Fruit fly (Drosophila melanogaster) S2 (cell line): ENCODE results near the gene sif.

Experiments used
- CG8478 ChIP-seq: fragments of >200 bp; optimal IDR thresholded peaks from 2 replicates; lab custom pipeline; 2018
- CTCF ChIP-seq, 2 experiments: fragments of >200 bp; optimal IDR thresholded peaks; 2 replicates each; lab custom pipeline; 2018

Gene sif

dm6 chr3L:5774782-5775181, 117.1 kb downstream of the sif start:
- TF ChIP-seq CG8478 (no peak), CTCF (optimal IDR thresholded peaks at IDR 0.05; lab: Kevin White, UChicago) (no peak)

dm6 chr3L:5777114-5777513, 119.4 kb downstream of the sif start, which contains the start of gene vito:
vito (minus strand) TSS chr3L:5777333.
- no peak for TF ChIP-seq CTCF (optimal IDR thresholded peaks at IDR 0.05; lab: Kevin White, UChicago)
- TF ChIP-seq CG8478, result no peak

dm6 chr3L:5779476-5780401, 122.0 kb downstream of the sif start, which contains the start of the genes Myt1, PGRP-LD and Pmi:
Myt1 (minus strand) TSS chr3L:5779591.
PGRP-LD (plus strand) TSS chr3L:5780051.
Pmi (plus strand) TSS chr3L:5780051.
- no peak for TF ChIP-seq CG8478
- TF ChIP-seq CTCF (optimal IDR thresholded peaks at IDR 0.05; lab: Kevin White, UChicago), result no peak

- TF ChIP-seq CTCF (optimal IDR thresholded peaks at IDR 0.05; lab: Kevin White, UChicago), result no peak
- no peak for TF ChIP-seq CG8478
Measured at dm6 chr3L:5785237-5786062, 127.7 kb downstream of the sif start.

dm6 chr3L:5786604-5787003, 128.9 kb downstream of the sif start, which contains the start of gene Cralbp:
Cralbp (minus strand) TSS chr3L:5786718.
- TF ChIP-seq CTCF (optimal IDR thresholded peaks at IDR 0.05; lab: Kevin White, UChicago), result no peak
- no peak for TF ChIP-seq CG8478

dm6 chr3L:5787476-5787875, 129.8 kb downstream of the sif start:
- TF ChIP-seq CG8478 (no peak), CTCF (optimal IDR thresholded peaks at IDR 0.05; lab: Kevin White, UChicago) (no peak)

- TF ChIP-seq CTCF (optimal IDR thresholded peaks at IDR 0.05; lab: Kevin White, UChicago) (no peak), CG8478 (no peak)
Measured at dm6 chr3L:5788823-5789222, 131.1 kb downstream of the sif start.

- TF ChIP-seq CG8478 (no peak), CTCF (optimal IDR thresholded peaks at IDR 0.05; lab: Kevin White, UChicago) (no peak)
Measured at dm6 chr3L:5789663-5790062, 131.9 kb downstream of the sif start.

- TF ChIP-seq CG8478 (no peak), CTCF (optimal IDR thresholded peaks at IDR 0.05; lab: Kevin White, UChicago) (peak in 1 of 2 experiments; percentile 16)
Measured at dm6 chr3L:5793967-5794366, 136.3 kb downstream of the sif start, which contains the start of gene Bre1. Bre1 (minus strand) TSS chr3L:5794192.

dm6 chr3L:5796493-5796998, 138.8 kb downstream of the sif start, which contains the start of gene Tektin-C:
Tektin-C (minus strand) TSS chr3L:5796543.
- TF ChIP-seq CG8478 (no peak), CTCF (optimal IDR thresholded peaks at IDR 0.05; lab: Kevin White, UChicago) (no peak)

- no peak for TF ChIP-seq CG8478
- no peak for TF ChIP-seq CTCF (optimal IDR thresholded peaks at IDR 0.05; lab: Kevin White, UChicago)
Measured at dm6 chr3L:5797274-5797673, 139.6 kb downstream of the sif start.
